Fruit fly (Drosophila melanogaster): Measurements from ENCODE around the gene CG11029.
A peak's percentile ranks its signal among the peaks of the same experiment; 100 is the strongest.

CG11029 gene

DNA sequence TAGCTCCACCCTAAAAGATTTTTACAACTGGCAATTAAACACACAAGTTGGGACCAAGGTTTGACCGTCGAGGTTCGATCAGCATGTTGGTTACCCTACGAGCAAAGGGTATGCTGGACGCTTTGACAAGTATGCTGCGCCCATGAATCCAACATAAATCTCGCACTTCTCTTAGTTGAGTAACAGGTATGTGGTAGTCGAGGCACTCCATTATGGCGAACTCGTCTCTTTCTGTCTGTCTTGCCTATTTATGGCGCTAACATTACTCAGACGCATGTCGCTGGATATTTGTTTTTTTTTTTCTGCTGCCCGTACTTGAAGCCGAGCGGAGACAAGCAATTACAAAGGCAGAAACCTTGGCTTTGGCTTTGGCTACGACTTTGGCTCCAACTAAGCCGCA, 35.2 kb downstream of the CG11029 start (continued):
- peak; percentile 28; the same call in 1 of the 2 replicates for TF ChIP-seq sisA (GFP tag; IDR thresholded peaks at IDR 0.05)
- no peak for TF ChIP-seq gfzf (GFP tag; optimal IDR thresholded peaks at IDR 0.05)
- peak; percentile 37 for TF ChIP-seq amos (GFP tag; IDR thresholded peaks at IDR 0.05; ENCODE audit: partially characterized antibody)
- TF ChIP-seq CG18262 (tag; optimal IDR thresholded peaks at IDR 0.05), result no peak
- TF ChIP-seq CG11696 (GFP tag; IDR thresholded peaks at IDR 0.05), result no peak
- no peak for TF ChIP-seq MESR4 (GFP tag; optimal IDR thresholded peaks at IDR 0.05)
- TF ChIP-seq dati (GFP tag; IDR thresholded peaks at IDR 0.05), result no peak
- no peak for TF ChIP-seq gem (tag; optimal IDR thresholded peaks at IDR 0.05)
- no peak for TF ChIP-seq HLHmδ (GFP tag; optimal IDR thresholded peaks at IDR 0.05)
- no peak for TF ChIP-seq en (GFP tag; optimal IDR thresholded peaks at IDR 0.05)
- TF ChIP-seq br (optimal IDR thresholded peaks at IDR 0.05), result no peak
- TF ChIP-seq CG33213 (GFP tag; optimal IDR thresholded peaks at IDR 0.05), result no peak
- TF ChIP-seq CG8290 (GFP tag; optimal IDR thresholded peaks at IDR 0.05), result no peak
- peak in 1 of 2 experiments; percentile 26 for TF ChIP-seq CG8290 (tag; optimal IDR thresholded peaks at IDR 0.05)
- TF ChIP-seq H2.0 (GFP tag; IDR thresholded peaks at IDR 0.05), result 0 out of 2 replicates have a peak, but pooled peaks have one; percentile 34
- TF ChIP-seq vfl (GFP tag; optimal IDR thresholded peaks at IDR 0.05), result no peak
- no peak for TF ChIP-seq CG4282 (GFP tag; optimal IDR thresholded peaks at IDR 0.05)
- no peak for TF ChIP-seq Chrac-16 (GFP tag; optimal IDR thresholded peaks at IDR 0.05)
- TF ChIP-seq Gsc (GFP tag; IDR thresholded peaks at IDR 0.05), result no peak
- no peak for TF ChIP-seq CG3065 (GFP tag; optimal IDR thresholded peaks at IDR 0.05)
- no peak for TF ChIP-seq CG6813 (GFP tag; optimal IDR thresholded peaks at IDR 0.05)
- no peak for TF ChIP-seq CG17328 (GFP tag; IDR thresholded peaks at IDR 0.05)
- TF ChIP-seq CG14050 (GFP tag; IDR thresholded peaks at IDR 0.05), result no peak
- no peak for TF ChIP-seq Nf-YA (GFP tag; IDR thresholded peaks at IDR 0.05)
- TF ChIP-seq pfk (GFP tag; optimal IDR thresholded peaks at IDR 0.05), result no peak
- TF ChIP-seq kay (GFP tag; optimal IDR thresholded peaks at IDR 0.05), result no peak
- no peak for TF ChIP-seq cad (GFP tag; optimal IDR thresholded peaks at IDR 0.05)
- TF ChIP-seq CG9876 (GFP tag; optimal IDR thresholded peaks at IDR 0.05), result no peak
- no peak for TF ChIP-seq cas (GFP tag; IDR thresholded peaks at IDR 0.05)
- no peak for TF ChIP-seq CG34422 (GFP tag; IDR thresholded peaks at IDR 0.05)
- TF ChIP-seq CG11560 (tag; IDR thresholded peaks at IDR 0.05), result no peak
- no peak for TF ChIP-seq mam (GFP tag; optimal IDR thresholded peaks at IDR 0.05)
- TF ChIP-seq Doc2 (GFP tag; IDR thresholded peaks at IDR 0.05), result no peak
- no peak for TF ChIP-seq CG43689 (GFP tag; IDR thresholded peaks at IDR 0.05)
- TF ChIP-seq Drgx (GFP tag; IDR thresholded peaks at IDR 0.05), result no peak
- TF ChIP-seq CG15601 (tag; optimal IDR thresholded peaks at IDR 0.05), result no peak
- TF ChIP-seq bbx (GFP tag; IDR thresholded peaks at IDR 0.05; ENCODE audit: partially characterized antibody), result peak; percentile 44; the same call in 1 of the 2 replicates
- TF ChIP-seq ab (GFP tag; optimal IDR thresholded peaks at IDR 0.05), result no peak
- no peak for TF ChIP-seq Kr (GFP tag; optimal IDR thresholded peaks at IDR 0.05)
- TF ChIP-seq Sry-δ (GFP tag; optimal IDR thresholded peaks at IDR 0.05), result no peak
- TF ChIP-seq Oli (tag; optimal IDR thresholded peaks at IDR 0.05), result no peak
- no peak for TF ChIP-seq CG6689 (GFP tag; IDR thresholded peaks at IDR 0.05)
- TF ChIP-seq CG3163 (GFP tag; optimal IDR thresholded peaks at IDR 0.05), result no peak
- TF ChIP-seq Nf-YB (GFP tag; optimal IDR thresholded peaks at IDR 0.05), result no peak
- TF ChIP-seq Ets65A (GFP tag), result peak; percentile 87
- no peak for TF ChIP-seq CG31441 (GFP tag; IDR thresholded peaks at IDR 0.05)
- peak; percentile 18; the same call in 1 of the 2 replicates for TF ChIP-seq CG5953 (GFP tag; IDR thresholded peaks at IDR 0.05)
- TF ChIP-seq CG1024 (GFP tag; IDR thresholded peaks at IDR 0.05), result no peak
- TF ChIP-seq eyg (GFP tag; optimal IDR thresholded peaks at IDR 0.05), result no peak
- no peak for TF ChIP-seq Dad (GFP tag; optimal IDR thresholded peaks at IDR 0.05)
- TF ChIP-seq ind (GFP tag; optimal IDR thresholded peaks at IDR 0.05), result peak; percentile 10
- TF ChIP-seq fd96Cb (tag; optimal IDR thresholded peaks at IDR 0.05), result no peak
- no peak for TF ChIP-seq ap (GFP tag; IDR thresholded peaks at IDR 0.05)
- TF ChIP-seq CG3847 (GFP tag; IDR thresholded peaks at IDR 0.05), result no peak

All from whole organism, embryonic.